Fruit fly (Drosophila melanogaster) whole organism, embryonic: ENCODE data around the gene cbt.
A peak's percentile ranks its signal among the peaks of the same experiment; 100 is the strongest.

ENCODE experiments used
- Abd-B ChIP-seq: fragments of 200-800 bp; sonication (Bioruptor generic); optimal IDR thresholded peaks from 2 replicates; lab custom pipeline; 2018; ENCODE audit warnings: missing biosample characterization, mild to moderate bottlenecking, missing genetic modification characterization, moderate library complexity
- Blimp-1 ChIP-seq: fragments of 200-800 bp; sonication (Bioruptor generic); optimal IDR thresholded peaks from 3 replicates; lab custom pipeline; 2018; ENCODE audit warnings: missing biosample characterization, missing genetic modification characterization, mild to moderate bottlenecking, moderate library complexity, missing genetic modification reagents
- CG10959 ChIP-seq: fragments of 200-800 bp; sonication (Bioruptor generic); IDR thresholded peaks from 2 replicates; pipeline ENCODE4 v1.3.6; 2022; ENCODE audit warnings: missing biosample characterization, missing genetic modification characterization
- CG11504 ChIP-seq: fragments of 200-800 bp; sonication (Bioruptor generic); optimal IDR thresholded peaks from 3 replicates; lab custom pipeline; 2019; ENCODE audit warnings: missing biosample characterization, mild to moderate bottlenecking, missing genetic modification characterization, moderate library complexity
- CG12659 ChIP-seq: fragments of 200-800 bp; sonication (Bioruptor generic); optimal IDR thresholded peaks from 3 replicates; lab custom pipeline; 2017; ENCODE audit warnings: mild to moderate bottlenecking, missing biosample characterization, missing genetic modification reagents, missing genetic modification characterization
- CG13296 ChIP-seq: fragments of 200-800 bp; sonication (Bioruptor generic); optimal IDR thresholded peaks from 3 replicates; lab custom pipeline; 2018; ENCODE audit warnings: missing biosample characterization, mild to moderate bottlenecking, missing genetic modification characterization
- CG13424 ChIP-seq: fragments of 200-800 bp; sonication (Bioruptor generic); optimal IDR thresholded peaks from 2 replicates; lab custom pipeline; 2019; ENCODE audit warnings: missing biosample characterization, mild to moderate bottlenecking, missing genetic modification characterization, moderate library complexity
- CG15696 ChIP-seq: fragments of 200-800 bp; sonication (Bioruptor generic); optimal IDR thresholded peaks from 2 replicates; lab custom pipeline; 2019; ENCODE audit warnings: missing biosample characterization, mild to moderate bottlenecking, missing genetic modification characterization, moderate library complexity
- CG1602 ChIP-seq: fragments of 200-800 bp; sonication (Bioruptor generic); optimal IDR thresholded peaks from 3 replicates; lab custom pipeline; 2016; ENCODE audit warnings: missing biosample characterization, missing genetic modification characterization
- CG17829 ChIP-seq: fragments of 200-800 bp; optimal IDR thresholded peaks from 2 replicates; lab custom pipeline; 2019; ENCODE audit warnings: missing biosample characterization, mild to moderate bottlenecking, missing genetic modification characterization, moderate library complexity
- CG18011 ChIP-seq: fragments of 200-800 bp; sonication (Bioruptor generic); optimal IDR thresholded peaks from 2 replicates; lab custom pipeline; 2017; ENCODE audit warnings: missing biosample characterization, missing genetic modification characterization, mild to moderate bottlenecking, moderate library complexity, missing genotype
- CG18262 ChIP-seq: fragments of 200-800 bp; optimal IDR thresholded peaks from 3 replicates; lab custom pipeline; 2019; ENCODE audit warnings: missing biosample characterization, mild to moderate bottlenecking, missing genetic modification characterization, moderate library complexity
- CG2116 ChIP-seq: fragments of 200-800 bp; sonication (Bioruptor generic); optimal IDR thresholded peaks from 3 replicates; lab custom pipeline; 2018; ENCODE audit warnings: missing biosample characterization, mild to moderate bottlenecking, missing genetic modification characterization
- CG2875 ChIP-seq: fragments of 200-800 bp; sonication (Bioruptor generic); optimal IDR thresholded peaks from 2 replicates; lab custom pipeline; 2017; ENCODE audit warnings: missing biosample characterization, mild to moderate bottlenecking, missing genetic modification characterization, missing genetic modification reagents
- CG3407 ChIP-seq: fragments of 200-800 bp; sonication (Bioruptor generic); optimal IDR thresholded peaks from 2 replicates; lab custom pipeline; 2018; ENCODE audit warnings: missing biosample characterization, mild to moderate bottlenecking, missing genetic modification characterization
- CG6654 ChIP-seq: fragments of 200-800 bp; sonication (Bioruptor generic); optimal IDR thresholded peaks from 2 replicates; lab custom pipeline; 2017; ENCODE audit warnings: missing biosample characterization, mild to moderate bottlenecking, missing genetic modification characterization
- CG6689 ChIP-seq: fragments of 200-800 bp; sonication (Bioruptor generic); IDR thresholded peaks from 2 replicates; pipeline ENCODE4 v1.3.6; 2022; ENCODE audit warnings: missing biosample characterization, missing genetic modification characterization
- CoRest ChIP-seq: fragments of 200-800 bp; sonication (Bioruptor generic); optimal IDR thresholded peaks from 3 replicates; lab custom pipeline; 2018; ENCODE audit warnings: missing biosample characterization, mild to moderate bottlenecking, missing genetic modification characterization, moderate library complexity
- HHEX ChIP-seq: fragments of 200-800 bp; sonication (Bioruptor generic); optimal IDR thresholded peaks from 3 replicates; lab custom pipeline; 2017; ENCODE audit warnings: missing biosample characterization, mild to moderate bottlenecking, missing genetic modification characterization, missing genetic modification reagents
- HLH54F ChIP-seq: fragments of 200-800 bp; sonication (Bioruptor generic); optimal IDR thresholded peaks from 3 replicates; lab custom pipeline; 2016; ENCODE audit warnings: missing biosample characterization, missing genetic modification characterization
- HmgZ ChIP-seq: fragments of 200-800 bp; sonication (Bioruptor generic); optimal IDR thresholded peaks from 2 replicates; lab custom pipeline; 2018; ENCODE audit warnings: missing biosample characterization, mild to moderate bottlenecking, missing genetic modification characterization
- Hr3 ChIP-seq: fragments of 200-800 bp; sonication (Bioruptor generic); optimal IDR thresholded peaks from 3 replicates; lab custom pipeline; 2016; ENCODE audit warnings: missing biosample characterization, missing genetic modification characterization
- Kr ChIP-seq: fragments of 200-800 bp; sonication (Bioruptor generic); optimal IDR thresholded peaks from 2 replicates; lab custom pipeline; 2017; ENCODE audit warnings: missing biosample characterization, mild to moderate bottlenecking, missing genetic modification characterization
- Mad ChIP-seq: fragments of 200-800 bp; sonication (Bioruptor generic); optimal IDR thresholded peaks from 2 replicates; lab custom pipeline; 2016; ENCODE audit warnings: missing biosample characterization, missing genetic modification characterization
- Spps ChIP-seq: fragments of 200-800 bp; sonication (Bioruptor generic); optimal IDR thresholded peaks from 2 replicates; lab custom pipeline; 2018; ENCODE audit warnings: missing biosample characterization, mild to moderate bottlenecking, missing genetic modification characterization
- Ssrp ChIP-seq: fragments of 200-800 bp; sonication (Bioruptor generic); optimal IDR thresholded peaks from 2 replicates; lab custom pipeline; 2018; ENCODE audit warnings: missing biosample characterization, mild to moderate bottlenecking, missing genetic modification characterization, moderate library complexity
- Trl ChIP-seq, 3 experiments: fragments of >200 bp in 2 of 3; fragments of 200-800 bp in 1 of 3; sonication (Bioruptor generic) in 1 of 3; optimal IDR thresholded peaks; 2 replicates in 1 of 3; 3 replicates in 2 of 3; lab custom pipeline; 2016 to 2017; ENCODE audit warnings: missing biosample characterization in 1 of 3, missing genetic modification characterization in 1 of 3
- Xbp1 ChIP-seq: fragments of 200-800 bp; sonication (Bioruptor generic); optimal IDR thresholded peaks from 3 replicates; lab custom pipeline; 2016; ENCODE audit warnings: missing biosample characterization, mild to moderate bottlenecking, missing genetic modification characterization
- ac ChIP-seq: fragments of 200-800 bp; sonication (Bioruptor generic); optimal IDR thresholded peaks from 3 replicates; lab custom pipeline; 2017; ENCODE audit warnings: missing biosample characterization, mild to moderate bottlenecking, missing genetic modification characterization
- chinmo ChIP-seq: fragments of 200-800 bp; sonication (Bioruptor generic); IDR thresholded peaks from 4 replicates; pipeline ENCODE4 v1.3.6; 2022; ENCODE audit warnings: missing biosample characterization, missing genetic modification characterization; ENCODE audit not compliant: partially characterized antibody
- crol ChIP-seq: fragments of 200-800 bp; sonication (Bioruptor generic); IDR thresholded peaks from 2 replicates; pipeline ENCODE4 v1.3.6; 2022; ENCODE audit warnings: missing biosample characterization, missing genetic modification characterization
- grn ChIP-seq: fragments of 200-800 bp; sonication (Bioruptor generic); optimal IDR thresholded peaks from 3 replicates; lab custom pipeline; 2017; ENCODE audit warnings: missing biosample characterization, missing genetic modification characterization
- gsb ChIP-seq: fragments of 200-800 bp; sonication (Bioruptor generic); IDR thresholded peaks from 2 replicates; pipeline ENCODE4 v1.3.6; 2022; ENCODE audit warnings: missing biosample characterization, missing genetic modification characterization
- jigr1 ChIP-seq: fragments of 200-800 bp; sonication (Bioruptor generic); IDR thresholded peaks from 3 replicates; pipeline ENCODE4 v1.3.6; 2022; ENCODE audit warnings: missing biosample characterization, missing genetic modification characterization
- lbe ChIP-seq: fragments of 200-800 bp; sonication (Bioruptor generic); optimal IDR thresholded peaks from 2 replicates; lab custom pipeline; 2016; ENCODE audit warnings: missing biosample characterization, mild to moderate bottlenecking, missing genetic modification characterization
- pb ChIP-seq: fragments of 200-800 bp; sonication (Bioruptor generic); optimal IDR thresholded peaks from 3 replicates; lab custom pipeline; 2016; ENCODE audit warnings: missing biosample characterization, missing genetic modification characterization
- pita ChIP-seq: fragments of 200-800 bp; sonication (Bioruptor generic); optimal IDR thresholded peaks from 2 replicates; lab custom pipeline; 2017; ENCODE audit warnings: missing biosample characterization, mild to moderate bottlenecking, missing genetic modification characterization
- pum ChIP-seq: fragments of 200-800 bp; sonication (Bioruptor generic); optimal IDR thresholded peaks from 2 replicates; lab custom pipeline; 2016; ENCODE audit warnings: missing biosample characterization, missing genetic modification characterization
- pzg ChIP-seq: fragments of 200-800 bp; sonication (Bioruptor generic); optimal IDR thresholded peaks from 3 replicates; lab custom pipeline; 2018; ENCODE audit warnings: missing biosample characterization, mild to moderate bottlenecking, missing genetic modification characterization, moderate library complexity
- row ChIP-seq: fragments of 200-800 bp; sonication (Bioruptor generic); IDR thresholded peaks from 3 replicates; pipeline ENCODE4 v1.3.6; 2022; ENCODE audit warnings: missing biosample characterization, missing genetic modification characterization
- sc ChIP-seq, 3 experiments: fragments of >200 bp in 2 of 3; fragments of 200-800 bp in 1 of 3; sonication (Bioruptor generic) in 1 of 3; optimal IDR thresholded peaks; 2 replicates in 2 of 3; 3 replicates in 1 of 3; lab custom pipeline; 2017; ENCODE audit warnings: mild to moderate bottlenecking in 1 of 3, missing biosample characterization in 1 of 3, missing genetic modification characterization in 1 of 3, missing genetic modification reagents in 1 of 3
- stwl ChIP-seq: fragments of 200-800 bp; sonication (Bioruptor generic); optimal IDR thresholded peaks from 3 replicates; lab custom pipeline; 2018; ENCODE audit warnings: missing biosample characterization, mild to moderate bottlenecking, missing genetic modification characterization, moderate library complexity
- tin ChIP-seq: fragments of 200-800 bp; sonication (Bioruptor generic); optimal IDR thresholded peaks from 3 replicates; lab custom pipeline; 2016; ENCODE audit warnings: missing biosample characterization, missing genetic modification characterization
- tio ChIP-seq: fragments of 200-800 bp; sonication (Bioruptor generic); optimal IDR thresholded peaks from 2 replicates; lab custom pipeline; 2017; ENCODE audit warnings: missing biosample characterization, missing genetic modification characterization, inconsistent platforms
- tx ChIP-seq: fragments of 200-800 bp; sonication (Bioruptor generic); optimal IDR thresholded peaks from 2 replicates; lab custom pipeline; 2016; ENCODE audit warnings: missing biosample characterization, missing genetic modification characterization
- wek ChIP-seq: fragments of 200-800 bp; sonication (Bioruptor generic); optimal IDR thresholded peaks from 3 replicates; lab custom pipeline; 2018; ENCODE audit warnings: missing biosample characterization, mild to moderate bottlenecking, missing genetic modification characterization, moderate library complexity
- z ChIP-seq: fragments of 200-800 bp; sonication (Bioruptor generic); IDR thresholded peaks from 3 replicates; pipeline ENCODE4 v1.3.6; 2022; ENCODE audit warnings: missing biosample characterization, missing genetic modification characterization
- zfh1 ChIP-seq: fragments of 200-800 bp; sonication (Bioruptor generic); IDR thresholded peaks from 3 replicates; pipeline ENCODE4 v1.3.6; 2022; ENCODE audit warnings: missing biosample characterization, missing genetic modification characterization

The cbt gene

DNA sequence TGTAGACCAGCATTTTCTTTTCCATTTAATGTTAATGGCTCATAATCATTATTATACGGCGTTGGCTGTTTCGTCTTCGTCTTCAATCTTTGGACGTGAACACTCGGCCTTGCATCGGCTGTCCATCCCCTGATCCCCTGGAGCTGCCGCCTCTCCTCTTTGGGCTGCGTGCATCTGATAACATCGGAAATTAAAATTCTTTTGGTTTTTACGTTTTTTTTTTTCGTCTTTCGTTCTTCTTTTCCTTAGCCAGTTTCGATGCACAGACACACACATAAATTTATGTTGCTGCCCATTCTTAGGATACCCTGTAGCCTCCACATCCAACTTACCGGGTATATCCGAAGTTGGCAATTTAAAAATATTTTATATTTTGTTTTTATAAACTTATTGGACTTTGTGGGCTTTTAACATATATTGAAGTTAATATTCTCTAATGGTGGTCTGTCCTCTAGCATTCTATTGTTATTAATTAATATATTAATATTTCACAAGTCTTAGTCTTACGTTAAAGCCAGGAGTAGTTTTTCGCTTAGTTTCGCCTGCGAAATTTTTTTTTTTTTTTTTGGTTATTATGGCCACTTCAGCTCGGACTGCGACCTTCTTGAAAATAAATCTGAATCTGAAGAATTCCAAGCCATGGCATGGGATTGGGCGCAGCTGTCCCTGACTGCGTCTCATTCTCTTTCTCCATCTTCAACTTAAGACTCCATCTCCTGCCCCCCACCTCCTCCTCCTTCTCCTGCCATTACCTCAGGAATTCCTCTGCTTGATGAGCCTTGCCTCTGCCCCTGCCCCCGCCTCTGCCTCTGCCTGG lies 38.6 kb downstream of the cbt start:
- TF ChIP-seq jigr1 (GFP tag; lab: Robert Waterston, UW) (0 out of 3 replicates have a peak, but pooled peaks have one; percentile 11), Spps (peak; percentile 49), CG15696 (tag; lab: Kevin White, UChicago) (peak; percentile 89), HHEX (no peak), CG2116 (GFP tag; lab: Kevin White, UChicago) (peak; percentile 2), Hr3 (GFP tag; lab: Kevin White, UChicago) (peak; percentile 38), zfh1 (GFP tag; lab: Robert Waterston, UW) (peak; percentile 59; the same call in 2 of the 3 replicates), CG3407 (peak; percentile 23), CG13296 (GFP tag; lab: Kevin White, UChicago) (no peak), wek (GFP tag; lab: Kevin White, UChicago) (no peak), stwl (tag; lab: Kevin White, UChicago) (peak; percentile 21), Abd-B (peak; percentile 9), HmgZ (tag; lab: Kevin White, UChicago) (no peak), Ssrp (tag; lab: Kevin White, UChicago) (peak; percentile 76), Kr (GFP tag; lab: Kevin White, UChicago) (peak; percentile 18), lbe (GFP tag; lab: Kevin White, UChicago) (peak; percentile 85), grn (peak; percentile 67), CG11504 (tag; lab: Kevin White, UChicago) (peak; percentile 39), CG18262 (tag; lab: Kevin White, UChicago) (peak; percentile 89), z (no peak), CG13424 (peak; percentile 43), CG10959 (peak; percentile 76), pb (GFP tag; lab: Kevin White, UChicago) (no peak), chinmo (GFP tag; lab: Robert Waterston, UW) (no peak), tx (no peak), CoRest (peak; percentile 55), CG6654 (no peak), CG1602 (GFP tag; lab: Kevin White, UChicago) (peak; percentile 42), pita (GFP tag; lab: Kevin White, UChicago) (no peak), CG2875 (peak; percentile 44), tio (GFP tag; lab: Kevin White, UChicago) (peak; percentile 55), HLH54F (no peak), tin (GFP tag; lab: Kevin White, UChicago) (peak; percentile 20), Blimp-1 (peak; percentile 46), Trl (optimal IDR thresholded peaks at IDR 0.05; lab: Kevin White, UChicago) (no peak), Trl (GFP tag; optimal IDR thresholded peaks at IDR 0.05; lab: Kevin White, UChicago) (no peak), row (peak; percentile 54), CG18011 (GFP tag; lab: Kevin White, UChicago) (no peak), ac (GFP tag; lab: Kevin White, UChicago) (peak; percentile 58), pzg (GFP tag; lab: Kevin White, UChicago) (no peak), crol (GFP tag; lab: Robert Waterston, UW) (peak; percentile 73), CG17829 (tag; lab: Kevin White, UChicago) (peak; percentile 84), CG12659 (GFP tag; lab: Kevin White, UChicago) (no peak), Xbp1 (peak; percentile 29), Mad (no peak), sc (optimal IDR thresholded peaks at IDR 0.05; lab: Kevin White, UChicago) (no peak), sc (GFP tag; optimal IDR thresholded peaks at IDR 0.05; lab: Kevin White, UChicago) (peak; percentile 45), CG6689 (GFP tag; lab: Robert Waterston, UW) (peak; percentile 58), gsb (GFP tag; lab: Robert Waterston, UW) (no peak), pum (no peak)
